Worm (Caenorhabditis elegans): ENCODE results near the gene cisd-1.
A peak's percentile ranks its signal among the peaks of the same experiment; 100 is the strongest.

cisd-1 gene

ce11 chrII:11472542-11472941, 3.1 kb upstream of the cisd-1 start (continued):
- TF ChIP-seq nhr-102 (tag; optimal IDR thresholded peaks at IDR 0.05) (no peak), rbr-2 (tag; optimal IDR thresholded peaks at IDR 0.05) (no peak), dmd-8 (GFP tag; IDR thresholded peaks at IDR 0.05) (no peak), lin-1 (GFP tag; IDR thresholded peaks at IDR 0.05) (no peak), zip-11 (GFP tag; IDR thresholded peaks at IDR 0.05) (no peak), aly-2 (tag; optimal IDR thresholded peaks at IDR 0.05) (no peak), nhr-11 (tag; optimal IDR thresholded peaks at IDR 0.05) (no peak), nhr-6 (tag; optimal IDR thresholded peaks at IDR 0.05) (no peak), sdz-12 (GFP tag; optimal IDR thresholded peaks at IDR 0.05) (no peak)

ce11 chrII:11471916-11472315, 2.5 kb upstream of the cisd-1 start, which contains the start of gene mfn-1:
TSS of gene mfn-1 (minus strand) at chrII:11472016.
- no peak for TF ChIP-seq ceh-20 (GFP tag; IDR thresholded peaks at IDR 0.05)
- no peak for TF ChIP-seq F26F4.8 (GFP tag; conservative IDR thresholded peaks at IDR 0.05)
- TF ChIP-seq hmg-1.1 (GFP tag; IDR thresholded peaks at IDR 0.05) = no peak
- no peak for TF ChIP-seq ceh-44 (GFP tag; IDR thresholded peaks at IDR 0.05)
- TF ChIP-seq egl-43 (GFP tag; IDR thresholded peaks at IDR 0.05) = no peak
- no peak for TF ChIP-seq dmd-8 (GFP tag; IDR thresholded peaks at IDR 0.05)
- no peak for TF ChIP-seq mxl-3 (GFP tag; optimal IDR thresholded peaks at IDR 0.05)
- TF ChIP-seq mep-1 (tag; optimal IDR thresholded peaks at IDR 0.05) = no peak
- no peak for TF ChIP-seq ZK546.5 (tag; optimal IDR thresholded peaks at IDR 0.05)
- TF ChIP-seq gei-8 (GFP tag; optimal IDR thresholded peaks at IDR 0.05) = no peak
- TF ChIP-seq zip-11 (GFP tag; IDR thresholded peaks at IDR 0.05) = no peak
- TF ChIP-seq nhr-10 (tag; optimal IDR thresholded peaks at IDR 0.05) = no peak
- no peak for TF ChIP-seq dmd-9 (GFP tag; IDR thresholded peaks at IDR 0.05)
- no peak for TF ChIP-seq nhr-77 (tag; optimal IDR thresholded peaks at IDR 0.05)
- no peak for TF ChIP-seq mxl-2 (GFP tag; conservative IDR thresholded peaks at IDR 0.05)

DNA sequence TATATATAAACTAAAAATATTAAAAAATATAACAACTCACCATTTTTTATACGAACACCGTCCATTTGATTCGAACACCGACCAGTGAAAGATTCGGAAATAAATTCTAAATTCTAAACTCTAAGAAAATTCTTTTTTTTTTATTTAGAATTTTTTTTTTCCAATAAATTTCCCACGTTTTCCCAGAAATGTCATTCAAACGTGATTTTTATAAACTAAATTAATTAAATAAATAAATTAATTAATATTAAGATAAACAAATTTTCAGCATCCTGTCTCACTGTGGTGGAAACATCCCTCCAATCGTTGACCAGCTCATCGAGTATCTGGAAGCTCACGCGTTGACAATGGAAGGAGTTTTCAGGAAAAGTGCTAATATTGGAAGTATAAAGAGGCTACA, 1.9 kb downstream of the cisd-1 start, which contains the start of gene klp-17:
Gene klp-17, minus strand, starts transcription at position 101 of the 400 bp plus-strand sequence.
- TF ChIP-seq F10B5.3 (tag; optimal IDR thresholded peaks at IDR 0.05) (no peak), ztf-7 (tag; optimal IDR thresholded peaks at IDR 0.05) (no peak), mxl-3 (GFP tag; optimal IDR thresholded peaks at IDR 0.05) (no peak), pqm-1 (tag; optimal IDR thresholded peaks at IDR 0.05) (no peak), cey-2 (tag; optimal IDR thresholded peaks at IDR 0.05; ENCODE audit: borderline replicate concordance, insufficient read depth) (no peak), gei-8 (GFP tag; optimal IDR thresholded peaks at IDR 0.05) (no peak), egl-27 (tag; optimal IDR thresholded peaks at IDR 0.05) (no peak)

DNA sequence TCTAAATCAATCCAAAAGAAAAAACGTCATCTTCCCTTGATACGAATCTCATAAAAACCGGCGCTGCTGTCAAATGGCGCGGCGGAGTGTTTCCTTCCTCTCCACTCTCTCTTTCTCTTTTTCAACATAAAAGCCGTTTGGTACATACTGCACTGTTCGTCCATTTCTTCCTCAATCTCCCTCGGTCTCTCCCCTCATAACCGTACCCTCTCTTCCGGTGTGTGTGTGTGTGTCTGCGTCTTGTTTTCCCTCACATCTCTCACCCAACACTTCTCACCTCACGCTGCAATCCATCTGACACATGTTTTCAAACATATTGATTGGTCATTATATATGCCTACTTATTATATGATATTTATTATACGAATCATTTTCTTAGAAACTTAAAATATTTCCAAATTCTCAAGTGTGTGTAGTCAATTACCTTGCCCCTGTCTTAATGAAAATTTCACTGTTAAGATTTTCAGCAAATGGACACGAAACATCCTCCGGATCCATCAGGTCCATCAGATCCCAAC, 4.9 kb downstream of the cisd-1 start, which contains the start of the genes aars-1 and rga-1:
Gene aars-1, minus strand, starts transcription at position 71 of the 518 bp plus-strand sequence.
Gene rga-1, plus strand, starts transcription at position 468 of the 518 bp plus-strand sequence.
- TF ChIP-seq pqm-1 (tag; optimal IDR thresholded peaks at IDR 0.05) = peak; percentile 46
- peak; percentile 63; the same call in 1 of the 2 replicates for TF ChIP-seq T26A8.4 (GFP tag; IDR thresholded peaks at IDR 0.05)
- TF ChIP-seq hlh-30 (tag; optimal IDR thresholded peaks at IDR 0.05; ENCODE audit: insufficient read depth) = peak; percentile 89
- TF ChIP-seq Y5F2A.4 (GFP tag; optimal IDR thresholded peaks at IDR 0.05) = no peak
- TF ChIP-seq ces-1 (GFP tag; optimal IDR thresholded peaks at IDR 0.05) = no peak
- TF ChIP-seq lin-39 (tag; optimal IDR thresholded peaks at IDR 0.05) = no peak
- TF ChIP-seq unc-62 (GFP tag; optimal IDR thresholded peaks at IDR 0.05 in 1 of 2) = peak in 1 of 2 experiments; percentile 97
- TF ChIP-seq unc-62 (tag; optimal IDR thresholded peaks at IDR 0.05) = no peak
- no peak for TF ChIP-seq duxl-1 (tag; optimal IDR thresholded peaks at IDR 0.05; ENCODE audit: poor library complexity)
- no peak for TF ChIP-seq ztf-7 (tag; optimal IDR thresholded peaks at IDR 0.05)
- TF ChIP-seq zip-11 (GFP tag; IDR thresholded peaks at IDR 0.05) = no peak
- TF ChIP-seq daf-19 (GFP tag; conservative IDR thresholded peaks at IDR 0.05) = no peak
- TF ChIP-seq nhr-42 (GFP tag; IDR thresholded peaks at IDR 0.05) = no peak
- no peak for TF ChIP-seq fkh-10 (GFP tag; optimal IDR thresholded peaks at IDR 0.05)
- no peak for TF ChIP-seq daf-12 (tag; optimal IDR thresholded peaks at IDR 0.05)
- TF ChIP-seq nhr-111 (GFP tag; optimal IDR thresholded peaks at IDR 0.05) = no peak
- TF ChIP-seq zag-1 (tag; optimal IDR thresholded peaks at IDR 0.05) = no peak
- TF ChIP-seq attf-4 (tag; optimal IDR thresholded peaks at IDR 0.05) = no peak
- peak; percentile 67 for TF ChIP-seq mep-1 (tag; optimal IDR thresholded peaks at IDR 0.05)
- peak; percentile 65; the same call in 1 of the 2 replicates for TF ChIP-seq pha-4 (GFP tag; IDR thresholded peaks at IDR 0.05)
- TF ChIP-seq pha-4 (tag; optimal IDR thresholded peaks at IDR 0.05) = no peak
- TF ChIP-seq Y105C5A.15 (GFP tag; IDR thresholded peaks at IDR 0.05) = no peak
- peak; percentile 46; the same call in 1 of the 2 replicates for TF ChIP-seq tra-1 (GFP tag; IDR thresholded peaks at IDR 0.05)
- TF ChIP-seq ceh-28 (tag; optimal IDR thresholded peaks at IDR 0.05) = peak; percentile 11
